Worm (Caenorhabditis elegans) whole organism, L3 larva: ENCODE data around the gene B0457.6.

Experiments used
- elt-2 ChIP-seq: sonication (generic microtip); optimal IDR thresholded peaks from 2 replicates; lab custom pipeline; 2016; ENCODE audit warnings: missing genetic modification reagents, mild to moderate bottlenecking, missing genetic modification characterization, missing compliant biosample characterization
- ztf-4 ChIP-seq: fragments of 150-350 bp; optimal IDR thresholded peaks from 2 replicates; lab custom pipeline; 2014; ENCODE audit warnings: missing biosample characterization, missing genetic modification characterization

- TF ChIP-seq elt-2 (tag; lab: Kevin White, UChicago) (no peak), ztf-4 (tag; lab: Kevin White, UChicago) (no peak)
Observed at ce11 chrII:8932392-8932791, 10.2 kb downstream of the B0457.6 start.
